Worm (Caenorhabditis elegans): ENCODE measurements around the gene mab-7.

Gene mab-7

ce11 chrX:871020-871419 lies 26.8 kb downstream of the mab-7 start, which contains the start of gene lgl-1 (continued):
- no peak for TF ChIP-seq sptf-2 (GFP tag; optimal IDR thresholded peaks at IDR 0.05)
- no peak for TF ChIP-seq T07F8.4 (tag; optimal IDR thresholded peaks at IDR 0.05)
- no peak for TF ChIP-seq hrde-1 (tag; optimal IDR thresholded peaks at IDR 0.05; ENCODE audit: borderline replicate concordance)
- TF ChIP-seq unc-62 (GFP tag; optimal IDR thresholded peaks at IDR 0.05), result no peak
- TF ChIP-seq F57A8.1 (GFP tag; optimal IDR thresholded peaks at IDR 0.05), result no peak
- TF ChIP-seq madf-10 (tag; optimal IDR thresholded peaks at IDR 0.05), result no peak
- TF ChIP-seq F33H1.4 (GFP tag; IDR thresholded peaks at IDR 0.05), result no peak
- TF ChIP-seq dpff-1 (tag; optimal IDR thresholded peaks at IDR 0.05), result no peak
- no peak for TF ChIP-seq mxl-1 (tag; optimal IDR thresholded peaks at IDR 0.05)
- no peak for TF ChIP-seq Y53G8AR.9 (GFP tag; conservative IDR thresholded peaks at IDR 0.05)
- no peak for TF ChIP-seq sea-2 (GFP tag; IDR thresholded peaks at IDR 0.05)
- no peak for TF ChIP-seq F23B12.7 (tag; optimal IDR thresholded peaks at IDR 0.05; ENCODE audit: insufficient read depth)
- TF ChIP-seq nfyb-1 (GFP tag; IDR thresholded peaks at IDR 0.05), result no peak
- no peak for TF ChIP-seq cebp-2 (GFP tag; IDR thresholded peaks at IDR 0.05)
- TF ChIP-seq atf-7 (tag; optimal IDR thresholded peaks at IDR 0.05), result no peak
- peak; percentile 74 for TF ChIP-seq zfh-2 (GFP tag; conservative IDR thresholded peaks at IDR 0.05)
- no peak for TF ChIP-seq aptf-3 (GFP tag; IDR thresholded peaks at IDR 0.05)
- TF ChIP-seq attf-6 (GFP tag; IDR thresholded peaks at IDR 0.05), result no peak
- TF ChIP-seq Y56A3A.18 (GFP tag; IDR thresholded peaks at IDR 0.05), result no peak
- TF ChIP-seq snpc-1.3 (tag; optimal IDR thresholded peaks at IDR 0.05; ENCODE audit: insufficient read depth), result no peak
- no peak for TF ChIP-seq ceh-79 (tag; optimal IDR thresholded peaks at IDR 0.05)
- TF ChIP-seq K12H6.12 (tag; optimal IDR thresholded peaks at IDR 0.05), result no peak
- no peak for TF ChIP-seq F57C9.4 (tag; optimal IDR thresholded peaks at IDR 0.05)
- TF ChIP-seq Y95B8A.8 (GFP tag; IDR thresholded peaks at IDR 0.05), result no peak
- no peak for TF ChIP-seq lsy-27 (tag; optimal IDR thresholded peaks at IDR 0.05; ENCODE audit: borderline replicate concordance, insufficient read depth)
- no peak for TF ChIP-seq nhr-27 (tag; optimal IDR thresholded peaks at IDR 0.05)
- no peak for TF ChIP-seq chd-7 (tag; optimal IDR thresholded peaks at IDR 0.05)
- no peak for TF ChIP-seq hsf-1 (GFP tag; IDR thresholded peaks at IDR 0.05)
- no peak for TF ChIP-seq nfya-2 (GFP tag; IDR thresholded peaks at IDR 0.05)
- TF ChIP-seq bed-1 (GFP tag; IDR thresholded peaks at IDR 0.05), result no peak
- no peak for TF ChIP-seq ztf-25 (GFP tag; IDR thresholded peaks at IDR 0.05)
- no peak for TF ChIP-seq B0261.1 (tag; optimal IDR thresholded peaks at IDR 0.05)
- TF ChIP-seq nhr-80 (tag; optimal IDR thresholded peaks at IDR 0.05), result peak; percentile 26
- peak; percentile 70; the same call in 1 of the 2 replicates for TF ChIP-seq cebp-1 (GFP tag; IDR thresholded peaks at IDR 0.05)
- peak; percentile 93 for TF ChIP-seq cebp-1 (tag; optimal IDR thresholded peaks at IDR 0.05)
- no peak for TF ChIP-seq rpc-1 (optimal IDR thresholded peaks at IDR 0.05)
- TF ChIP-seq rpc-1 (tag; optimal IDR thresholded peaks at IDR 0.05), result no peak
- no peak for TF ChIP-seq somi-1 (GFP tag; optimal IDR thresholded peaks at IDR 0.05)
- no peak for TF ChIP-seq madf-6 (GFP tag; IDR thresholded peaks at IDR 0.05)
- no peak for TF ChIP-seq snpc-4 (GFP tag; optimal IDR thresholded peaks at IDR 0.05)
- TF ChIP-seq snpc-4 (tag; optimal IDR thresholded peaks at IDR 0.05), result no peak
- TF ChIP-seq efl-1 (GFP tag; optimal IDR thresholded peaks at IDR 0.05), result no peak
- no peak for TF ChIP-seq ztf-18 (tag; optimal IDR thresholded peaks at IDR 0.05)
- no peak for TF ChIP-seq hmg-20 (GFP tag; IDR thresholded peaks at IDR 0.05)
- no peak for TF ChIP-seq F22D6.2 (tag; optimal IDR thresholded peaks at IDR 0.05)
- TF ChIP-seq nhr-90 (tag; optimal IDR thresholded peaks at IDR 0.05), result no peak
- TF ChIP-seq rcor-1 (GFP tag; IDR thresholded peaks at IDR 0.05), result 0 out of 2 replicates have a peak, but pooled peaks have one; percentile 22
- no peak for TF ChIP-seq ztf-28 (GFP tag; IDR thresholded peaks at IDR 0.05)
